Worm (Caenorhabditis elegans): ENCODE data around the gene srd-55.
"Not testable (repeated sequence)": the region's sequence is repeated elsewhere in the genome, so short reads cannot be mapped to it uniquely, and the experiment has no call there.

Gene srd-55

ce11 chrII:7434182-7434581 is 25.9 kb downstream of the srd-55 start, which contains the start of gene kcc-3:
Gene kcc-3 (minus strand): TSS chrII:7434282.
- TF ChIP-seq elt-2 (tag; optimal IDR thresholded peaks at IDR 0.05) (no peak), rnt-1 (tag; optimal IDR thresholded peaks at IDR 0.05) (no peak), nfya-1 (tag; optimal IDR thresholded peaks at IDR 0.05) (no peak), pqm-1 (tag; optimal IDR thresholded peaks at IDR 0.05) (no peak), F13H6.1 (tag; optimal IDR thresholded peaks at IDR 0.05) (no peak), ceh-48 (tag; optimal IDR thresholded peaks at IDR 0.05) (no peak), sox-2 (GFP tag; IDR thresholded peaks at IDR 0.05) (no peak), madf-2 (tag; optimal IDR thresholded peaks at IDR 0.05) (no peak), mec-3 (tag; optimal IDR thresholded peaks at IDR 0.05; ENCODE audit: borderline replicate concordance) (no peak), ahr-1 (tag; optimal IDR thresholded peaks at IDR 0.05) (no peak), pax-1 (tag; optimal IDR thresholded peaks at IDR 0.05) (no peak)

DNA sequence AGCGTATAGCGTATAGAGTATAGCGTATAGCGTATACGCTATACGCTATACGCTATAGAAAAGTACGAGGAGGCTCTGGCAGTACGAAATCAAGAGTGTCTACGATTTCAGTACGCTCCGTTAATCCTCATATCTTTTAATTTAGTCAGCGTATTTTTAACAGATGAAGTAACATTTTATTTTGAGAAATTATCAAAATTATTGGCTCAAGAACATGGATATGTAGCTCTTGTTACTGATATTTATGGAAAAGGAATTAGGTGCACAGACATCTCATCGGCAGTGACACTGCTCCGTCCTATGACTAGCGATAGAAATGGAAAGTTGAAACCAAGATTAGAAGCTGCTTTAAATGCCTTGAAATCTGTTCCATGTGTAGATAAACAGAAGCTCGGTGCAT is 26.7 kb downstream of the srd-55 start, which contains the start of gene K02A2.1:
Gene K02A2.1 (plus strand): TSS at position 301 of the 400 bp plus-strand sequence.
- TF ChIP-seq pha-2, fkh-6, ceh-2 (tag; optimal IDR thresholded peaks at IDR 0.05): not testable (repeated sequence)

DNA sequence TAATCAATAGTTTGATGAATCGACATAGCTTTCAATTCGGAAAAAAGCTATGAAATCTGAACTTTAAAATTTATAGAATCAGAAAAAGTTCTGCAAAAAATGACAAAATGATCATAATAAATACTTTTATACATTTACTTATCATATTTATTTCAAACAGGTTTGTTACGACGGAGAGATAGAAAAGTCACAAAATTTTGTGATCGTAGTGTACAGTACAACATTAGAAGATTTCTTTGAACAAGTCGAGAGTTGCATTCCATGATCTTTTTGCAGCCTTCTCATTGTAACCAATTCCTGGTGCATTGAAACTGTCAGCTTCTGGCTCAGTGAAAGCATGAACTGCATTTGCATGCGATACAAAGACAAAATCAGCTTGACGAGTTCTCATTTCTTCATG is 47.9 kb downstream of the srd-55 start, which contains the start of gene D1022.3:
Gene D1022.3 (minus strand): TSS at position 101 of the 400 bp plus-strand sequence.
- TF ChIP-seq ets-4 (tag; optimal IDR thresholded peaks at IDR 0.05) (no peak), sdc-2 (tag; optimal IDR thresholded peaks at IDR 0.05) (no peak), T23F11.4 (GFP tag; optimal IDR thresholded peaks at IDR 0.05) (no peak), ceh-48 (tag; optimal IDR thresholded peaks at IDR 0.05) (no peak)

ce11 chrII:7457210-7457609 is 48.9 kb downstream of the srd-55 start, which contains the start of gene D1022.4:
Gene D1022.4 (minus strand): TSS chrII:7457292.
- TF ChIP-seq hlh-30 (tag; optimal IDR thresholded peaks at IDR 0.05; ENCODE audit: insufficient read depth), result no peak
- TF ChIP-seq ztf-16 (tag; optimal IDR thresholded peaks at IDR 0.05), result no peak
- no peak for TF ChIP-seq ceh-31 (tag; optimal IDR thresholded peaks at IDR 0.05)
- TF ChIP-seq pqm-1 (tag; optimal IDR thresholded peaks at IDR 0.05), result no peak
- no peak for TF ChIP-seq tbx-2 (tag; optimal IDR thresholded peaks at IDR 0.05)
- TF ChIP-seq che-1 (tag; optimal IDR thresholded peaks at IDR 0.05), result no peak
- no peak for TF ChIP-seq ceh-34 (tag; optimal IDR thresholded peaks at IDR 0.05)
- no peak for TF ChIP-seq K02D7.2 (tag; optimal IDR thresholded peaks at IDR 0.05)
- TF ChIP-seq ceh-19 (GFP tag; optimal IDR thresholded peaks at IDR 0.05), result no peak
- no peak for TF ChIP-seq madf-2 (tag; optimal IDR thresholded peaks at IDR 0.05)
- no peak for TF ChIP-seq ceh-9 (tag; optimal IDR thresholded peaks at IDR 0.05)
- TF ChIP-seq pros-1 (tag; optimal IDR thresholded peaks at IDR 0.05), result no peak
- TF ChIP-seq sdc-2 (tag; optimal IDR thresholded peaks at IDR 0.05), result no peak
- TF ChIP-seq odd-2 (tag; optimal IDR thresholded peaks at IDR 0.05), result no peak
- no peak for TF ChIP-seq mec-3 (tag; optimal IDR thresholded peaks at IDR 0.05; ENCODE audit: borderline replicate concordance)

ce11 chrII:7458706-7459105 is 50.4 kb downstream of the srd-55 start, which contains the start of gene D1022.5:
Gene D1022.5 (minus strand): TSS chrII:7458806.
- TF ChIP-seq ceh-24 (tag; optimal IDR thresholded peaks at IDR 0.05), result no peak
- no peak for TF ChIP-seq ceh-30 (tag; optimal IDR thresholded peaks at IDR 0.05)
- TF ChIP-seq odd-2 (tag; optimal IDR thresholded peaks at IDR 0.05), result no peak
- TF ChIP-seq dve-1 (tag; optimal IDR thresholded peaks at IDR 0.05), result no peak
- TF ChIP-seq K09A11.1 (tag; optimal IDR thresholded peaks at IDR 0.05; ENCODE audit: insufficient read depth), result no peak
- TF ChIP-seq nhr-232 (tag; optimal IDR thresholded peaks at IDR 0.05), result no peak
- no peak for TF ChIP-seq pag-3 (tag; optimal IDR thresholded peaks at IDR 0.05; ENCODE audit: borderline replicate concordance)
